Worm (Caenorhabditis elegans) whole organism, mixed stage, embryonic: ENCODE data around the gene ast-1.

Experiments used
- ceh-39 ChIP-seq: fragments of 150-350 bp; optimal IDR thresholded peaks from 2 replicates; lab custom pipeline; 2014; ENCODE audit warnings: missing biosample characterization, missing genetic modification characterization
- nhr-12 ChIP-seq: fragments of 150-350 bp; optimal IDR thresholded peaks from 2 replicates; lab custom pipeline; 2014; ENCODE audit warnings: missing biosample characterization, missing genetic modification characterization

ce11 chrII:4091828-4092227 is 43.3 kb downstream of the ast-1 start, which contains the start of gene R11F4.1:
- TF ChIP-seq nhr-12 (no peak), ceh-39 (tag; lab: Kevin White, UChicago) (no peak)
